Worm (Caenorhabditis elegans) whole organism, L4 larva: ENCODE results near the gene T28D9.16.
A peak's percentile ranks its signal among the peaks of the same experiment; 100 is the strongest.

Source experiments
- F26F4.8 ChIP-seq: fragments of 200-800 bp; sonication (Bioruptor generic); conservative IDR thresholded peaks from 2 replicates; pipeline ENCODE4 v1.3.6; 2022; ENCODE audit warnings: missing genetic modification characterization, missing compliant biosample characterization
- F37D6.2 ChIP-seq: sonication (generic microtip); optimal IDR thresholded peaks from 2 replicates; lab custom pipeline; 2016; ENCODE audit warnings: mild to moderate bottlenecking, missing genetic modification characterization, missing compliant biosample characterization
- R02D3.7 ChIP-seq: fragments of 150-350 bp; sonication (generic microtip); optimal IDR thresholded peaks from 3 replicates; lab custom pipeline; 2014; ENCODE audit warnings: missing biosample characterization, missing genetic modification characterization
- ZK546.5 ChIP-seq, 2 experiments: sonication (generic microtip); optimal IDR thresholded peaks; 2 replicates each; lab custom pipeline; 2017; ENCODE audit warnings: missing biosample characterization in 2 of 2, missing genetic modification characterization in 2 of 2
- ama-1 ChIP-seq: fragments of 150-350 bp; optimal IDR thresholded peaks from 2 replicates; lab custom pipeline; 2014; ENCODE audit warnings: inconsistent platforms, mixed read lengths
- attf-4 ChIP-seq: sonication (generic microtip); optimal IDR thresholded peaks from 3 replicates; lab custom pipeline; 2017; ENCODE audit warnings: missing biosample characterization, missing genetic modification characterization
- ceh-28 ChIP-seq: fragments of 150-350 bp; optimal IDR thresholded peaks from 2 replicates; lab custom pipeline; 2014; ENCODE audit warnings: missing biosample characterization, missing genetic modification reagents, missing genetic modification characterization
- ceh-62 ChIP-seq: sonication (generic microtip); optimal IDR thresholded peaks from 2 replicates; lab custom pipeline; 2017; ENCODE audit warnings: missing biosample characterization, missing genetic modification characterization
- ceh-82 ChIP-seq: sonication (generic microtip); optimal IDR thresholded peaks from 2 replicates; lab custom pipeline; 2017; ENCODE audit warnings: missing biosample characterization, missing genetic modification characterization
- ctbp-1 ChIP-seq: fragments of 200-800 bp; sonication (Bioruptor generic); IDR thresholded peaks from 2 replicates; pipeline ENCODE4 v1.3.6; 2022; ENCODE audit warnings: missing genetic modification reagents, missing genetic modification characterization, missing compliant biosample characterization
- daf-12 ChIP-seq: fragments of 150-350 bp; optimal IDR thresholded peaks from 2 replicates; lab custom pipeline; 2014; ENCODE audit warnings: missing biosample characterization, missing genetic modification reagents, missing genetic modification characterization
- daf-16 ChIP-seq, 3 experiments: sonication (generic microtip); optimal IDR thresholded peaks; 2 replicates each; lab custom pipeline; 2016 to 2017; ENCODE audit warnings: missing genetic modification characterization in 3 of 3, missing genetic modification reagents in 3 of 3, mild to moderate bottlenecking in 2 of 3, missing compliant biosample characterization in 2 of 3, missing biosample characterization in 1 of 3, moderate library complexity in 1 of 3
- daf-19 ChIP-seq: fragments of 200-800 bp; sonication (Bioruptor generic); conservative IDR thresholded peaks from 2 replicates; pipeline ENCODE4 v1.3.6; 2022; ENCODE audit warnings: missing genetic modification characterization, missing compliant biosample characterization
- dmd-6 ChIP-seq: fragments of 200-800 bp; sonication (Bioruptor generic); IDR thresholded peaks from 2 replicates; pipeline ENCODE4 v1.3.6; 2022; ENCODE audit warnings: missing genetic modification reagents, missing genetic modification characterization, missing compliant biosample characterization
- dmd-8 ChIP-seq: fragments of 200-800 bp; sonication (Bioruptor generic); IDR thresholded peaks from 2 replicates; pipeline ENCODE4 v1.3.6; 2022; ENCODE audit warnings: missing genetic modification characterization, missing compliant biosample characterization
- dmd-9 ChIP-seq: fragments of 200-800 bp; sonication (Bioruptor generic); IDR thresholded peaks from 2 replicates; pipeline ENCODE4 v1.3.6; 2022; ENCODE audit warnings: missing genetic modification reagents, missing genetic modification characterization, missing compliant biosample characterization
- dve-1 ChIP-seq: sonication (generic microtip); optimal IDR thresholded peaks from 2 replicates; lab custom pipeline; 2017; ENCODE audit warnings: antibody characterized with exemption, mild to moderate bottlenecking, missing genetic modification characterization, missing compliant biosample characterization; ENCODE audit not compliant: insufficient read depth
- egl-43 ChIP-seq: fragments of 200-800 bp; sonication (Bioruptor generic); IDR thresholded peaks from 2 replicates; pipeline ENCODE4 v1.3.6; 2022; ENCODE audit warnings: missing genetic modification reagents, missing genetic modification characterization, missing compliant biosample characterization
- fkh-10 ChIP-seq: fragments of 150-350 bp; optimal IDR thresholded peaks from 2 replicates; lab custom pipeline; 2014; ENCODE audit warnings: missing biosample characterization, missing genetic modification reagents, missing genetic modification characterization
- gei-8 ChIP-seq: fragments of 200-800 bp; sonication (Bioruptor generic); optimal IDR thresholded peaks from 2 replicates; lab custom pipeline; 2018; ENCODE audit warnings: mild to moderate bottlenecking, missing genetic modification characterization, missing compliant biosample characterization
- hif-1 ChIP-seq, 2 experiments: sonication (generic microtip); optimal IDR thresholded peaks; 2 replicates each; lab custom pipeline; 2016 to 2017; ENCODE audit warnings: missing compliant biosample characterization in 2 of 2, missing genetic modification characterization in 2 of 2, missing genetic modification reagents in 2 of 2, missing genotype in 2 of 2, mild to moderate bottlenecking in 1 of 2
- hlh-30 ChIP-seq: sonication (generic microtip); optimal IDR thresholded peaks from 2 replicates; lab custom pipeline; 2017; ENCODE audit warnings: antibody characterized with exemption, mild to moderate bottlenecking, missing genetic modification characterization, missing compliant biosample characterization; ENCODE audit not compliant: insufficient read depth
- hmg-1.1 ChIP-seq: fragments of 200-800 bp; sonication (Bioruptor generic); IDR thresholded peaks from 2 replicates; pipeline ENCODE4 v1.3.6; 2022; ENCODE audit warnings: missing genetic modification reagents, missing genetic modification characterization, missing compliant biosample characterization
- jun-1 ChIP-seq: fragments of 150-350 bp; optimal IDR thresholded peaks from 2 replicates; lab custom pipeline; 2014; ENCODE audit warnings: missing biosample characterization, missing genetic modification reagents, missing genetic modification characterization
- lin-15B ChIP-seq: fragments of 150-350 bp; sonication (generic microtip); optimal IDR thresholded peaks from 3 replicates; lab custom pipeline; 2014; ENCODE audit warnings: missing biosample characterization, missing genetic modification characterization
- lin-29 ChIP-seq: fragments of 200-800 bp; sonication (Bioruptor generic); IDR thresholded peaks from 2 replicates; pipeline ENCODE4 v1.3.6; 2022; ENCODE audit warnings: missing genetic modification reagents, missing genetic modification characterization, missing compliant biosample characterization
- lin-39 ChIP-seq: fragments of 150-350 bp; optimal IDR thresholded peaks from 2 replicates; lab custom pipeline; 2014; ENCODE audit warnings: missing biosample characterization, missing genetic modification reagents, missing genetic modification characterization
- madf-9 ChIP-seq: fragments of 200-800 bp; sonication (Bioruptor generic); conservative IDR thresholded peaks from 2 replicates; pipeline ENCODE4 v1.3.6; 2022; ENCODE audit warnings: missing genetic modification reagents, missing genetic modification characterization, missing compliant biosample characterization
- mep-1 ChIP-seq: fragments of 150-350 bp; sonication (generic microtip); optimal IDR thresholded peaks from 3 replicates; lab custom pipeline; 2014; ENCODE audit warnings: missing biosample characterization, missing genetic modification characterization
- mes-2 ChIP-seq: sonication (generic microtip); optimal IDR thresholded peaks from 2 replicates; lab custom pipeline; 2016; ENCODE audit warnings: missing genotype, mild to moderate bottlenecking, missing genetic modification characterization, missing compliant biosample characterization; ENCODE audit not compliant: poor library complexity, severe bottlenecking
- mxl-2 ChIP-seq: fragments of 200-800 bp; sonication (Bioruptor generic); conservative IDR thresholded peaks from 2 replicates; pipeline ENCODE4 v1.3.6; 2022; ENCODE audit warnings: missing genetic modification reagents, missing genetic modification characterization, missing compliant biosample characterization
- nhr-102 ChIP-seq: sonication (generic microtip); optimal IDR thresholded peaks from 2 replicates; lab custom pipeline; 2016; ENCODE audit warnings: mild to moderate bottlenecking, missing genetic modification characterization, moderate library complexity, missing compliant biosample characterization
- nhr-11 ChIP-seq: fragments of 150-350 bp; optimal IDR thresholded peaks from 2 replicates; lab custom pipeline; 2014; ENCODE audit warnings: missing biosample characterization, missing genetic modification characterization
- nhr-237 ChIP-seq: sonication (generic microtip); optimal IDR thresholded peaks from 2 replicates; lab custom pipeline; 2017; ENCODE audit warnings: missing biosample characterization, missing genetic modification characterization
- nhr-28 ChIP-seq: fragments of 150-350 bp; optimal IDR thresholded peaks from 2 replicates; lab custom pipeline; 2014; ENCODE audit warnings: missing biosample characterization, missing genetic modification characterization
- nhr-41 ChIP-seq: fragments of 200-800 bp; sonication (Bioruptor generic); IDR thresholded peaks from 2 replicates; pipeline ENCODE4 v1.3.6; 2022; ENCODE audit warnings: missing genetic modification reagents, missing genetic modification characterization, missing compliant biosample characterization
- nhr-48 ChIP-seq: sonication (generic microtip); optimal IDR thresholded peaks from 2 replicates; lab custom pipeline; 2016; ENCODE audit warnings: mild to moderate bottlenecking, missing genetic modification characterization, missing compliant biosample characterization
- nhr-6 ChIP-seq: fragments of 150-350 bp; optimal IDR thresholded peaks from 2 replicates; lab custom pipeline; 2014; ENCODE audit warnings: missing biosample characterization, missing genetic modification characterization
- nhr-76 ChIP-seq: fragments of 150-350 bp; optimal IDR thresholded peaks from 2 replicates; lab custom pipeline; 2014; ENCODE audit warnings: missing biosample characterization, missing genetic modification characterization
- nhr-77 ChIP-seq: fragments of 150-350 bp; optimal IDR thresholded peaks from 2 replicates; lab custom pipeline; 2014; ENCODE audit warnings: missing biosample characterization, missing genetic modification characterization
- pha-4 ChIP-seq, 2 experiments: fragments of 150-350 bp in 1 of 2; fragments of 200-800 bp in 1 of 2; sonication (Bioruptor generic) in 1 of 2; IDR thresholded peaks in 1 of 2; optimal IDR thresholded peaks in 1 of 2; 2 replicates each; pipeline versions ENCODE4 v1.3.6 to Lab custom; 2014 to 2022; ENCODE audit warnings: missing genetic modification characterization in 2 of 2, missing genetic modification reagents in 2 of 2, missing biosample characterization in 1 of 2, missing compliant biosample characterization in 1 of 2
- php-3 ChIP-seq: fragments of 200-800 bp; sonication (Bioruptor generic); IDR thresholded peaks from 2 replicates; pipeline ENCODE4 v1.3.6; 2022; ENCODE audit warnings: missing genetic modification reagents, missing genetic modification characterization, missing compliant biosample characterization
- rbr-2 ChIP-seq: sonication (generic microtip); optimal IDR thresholded peaks from 2 replicates; lab custom pipeline; 2016; ENCODE audit warnings: missing genotype, missing genetic modification characterization, missing compliant biosample characterization
- set-16 ChIP-seq: fragments of 200-800 bp; sonication (Bioruptor generic); IDR thresholded peaks from 2 replicates; pipeline ENCODE4 v1.3.6; 2022; ENCODE audit warnings: missing genetic modification reagents, missing genetic modification characterization, missing compliant biosample characterization
- snpc-4 ChIP-seq: fragments of 150-350 bp; optimal IDR thresholded peaks from 2 replicates; lab custom pipeline; 2014; ENCODE audit warnings: missing biosample characterization, missing genetic modification characterization
- zag-1 ChIP-seq: fragments of 150-350 bp; optimal IDR thresholded peaks from 2 replicates; lab custom pipeline; 2014; ENCODE audit warnings: missing biosample characterization, missing genetic modification characterization
- zfp-3 ChIP-seq: fragments of 200-800 bp; sonication (Bioruptor generic); conservative IDR thresholded peaks from 2 replicates; pipeline ENCODE4 v1.3.6; 2022; ENCODE audit warnings: missing genetic modification reagents, missing genetic modification characterization, missing compliant biosample characterization
- ztf-11 ChIP-seq: fragments of 150-350 bp; optimal IDR thresholded peaks from 2 replicates; lab custom pipeline; 2014; ENCODE audit warnings: missing biosample characterization, missing genetic modification characterization

Gene T28D9.16

ce11 chrII:6491187-6491586 is 15.7 kb downstream of the T28D9.16 start (continued):
- TF ChIP-seq dve-1 (tag; lab: Kevin White, UChicago) (no peak), dmd-6 (GFP tag; lab: Robert Waterston, UW) (no peak), set-16 (GFP tag; lab: Robert Waterston, UW) (no peak), attf-4 (tag; lab: Kevin White, UChicago) (no peak), ceh-82 (tag; lab: Kevin White, UChicago) (no peak), fkh-10 (GFP tag; lab: Kevin White, UChicago) (no peak), nhr-28 (tag; lab: Kevin White, UChicago) (no peak), F26F4.8 (GFP tag; lab: Robert Waterston, UW) (no peak), ctbp-1 (GFP tag; lab: Robert Waterston, UW) (no peak), nhr-48 (tag; lab: Kevin White, UChicago) (no peak), snpc-4 (tag; lab: Kevin White, UChicago) (no peak), R02D3.7 (tag; lab: Kevin White, UChicago) (no peak), ceh-62 (tag; lab: Kevin White, UChicago) (no peak), F37D6.2 (no peak), madf-9 (GFP tag; lab: Robert Waterston, UW) (no peak), dmd-9 (GFP tag; lab: Robert Waterston, UW) (no peak), ZK546.5 (tag; optimal IDR thresholded peaks at IDR 0.05; lab: Kevin White, UChicago) (no peak), zag-1 (tag; lab: Kevin White, UChicago) (no peak), lin-39 (no peak), mep-1 (tag; lab: Kevin White, UChicago) (no peak), hif-1 (tag; optimal IDR thresholded peaks at IDR 0.05; lab: Kevin White, UChicago) (no peak), dmd-8 (GFP tag; lab: Robert Waterston, UW) (peak; percentile 37; the same call in 1 of the 2 replicates), ama-1 (lab: Kevin White, UChicago) (no peak), nhr-6 (no peak), nhr-11 (tag; lab: Kevin White, UChicago) (no peak), gei-8 (GFP tag; lab: Kevin White, UChicago) (no peak), daf-16 (GFP tag; optimal IDR thresholded peaks at IDR 0.05; lab: Kevin White, UChicago) (no peak), daf-16 (tag; optimal IDR thresholded peaks at IDR 0.05; lab: Kevin White, UChicago) (no peak), ztf-11 (no peak), nhr-102 (tag; lab: Kevin White, UChicago) (no peak), ceh-28 (tag; lab: Kevin White, UChicago) (no peak), nhr-76 (tag; lab: Kevin White, UChicago) (no peak), nhr-41 (no peak), jun-1 (tag; lab: Kevin White, UChicago) (no peak), lin-29 (no peak), mxl-2 (GFP tag; lab: Robert Waterston, UW) (no peak)

- TF ChIP-seq lin-15B (no peak), pha-4 (GFP tag; IDR thresholded peaks at IDR 0.05; lab: Robert Waterston, UW) (no peak), pha-4 (tag; optimal IDR thresholded peaks at IDR 0.05; lab: Kevin White, UChicago) (no peak), nhr-28 (tag; lab: Kevin White, UChicago) (no peak), set-16 (GFP tag; lab: Robert Waterston, UW) (peak; percentile 97), mes-2 (tag; lab: Kevin White, UChicago) (peak; percentile 61), ctbp-1 (GFP tag; lab: Robert Waterston, UW) (peak; percentile 73), F26F4.8 (GFP tag; lab: Robert Waterston, UW) (no peak), daf-19 (GFP tag; lab: Robert Waterston, UW) (no peak), php-3 (GFP tag; lab: Robert Waterston, UW) (0 out of 2 replicates have a peak, but pooled peaks have one; percentile 36), fkh-10 (GFP tag; lab: Kevin White, UChicago) (peak; percentile 77), rbr-2 (tag; lab: Kevin White, UChicago) (peak; percentile 64), zag-1 (tag; lab: Kevin White, UChicago) (no peak), F37D6.2 (peak; percentile 71), daf-12 (tag; lab: Kevin White, UChicago) (no peak), hmg-1.1 (GFP tag; lab: Robert Waterston, UW) (peak; percentile 81), zfp-3 (GFP tag; lab: Robert Waterston, UW) (no peak), nhr-77 (no peak), egl-43 (GFP tag; lab: Robert Waterston, UW) (peak; percentile 82), hlh-30 (peak; percentile 22), nhr-237 (tag; lab: Kevin White, UChicago) (no peak), mep-1 (tag; lab: Kevin White, UChicago) (peak; percentile 85), dmd-9 (GFP tag; lab: Robert Waterston, UW) (no peak)
Observed at ce11 chrII:6491817-6492452, 16.4 kb downstream of the T28D9.16 start, which contains the start of the genes T28D9.11 and T28D9.1. T28D9.11 (minus strand) TSS chrII:6491993. T28D9.1 (plus strand) TSS chrII:6492402.
